Worm (Caenorhabditis elegans): Measurements from ENCODE around the gene immt-2.

immt-2 gene

DNA sequence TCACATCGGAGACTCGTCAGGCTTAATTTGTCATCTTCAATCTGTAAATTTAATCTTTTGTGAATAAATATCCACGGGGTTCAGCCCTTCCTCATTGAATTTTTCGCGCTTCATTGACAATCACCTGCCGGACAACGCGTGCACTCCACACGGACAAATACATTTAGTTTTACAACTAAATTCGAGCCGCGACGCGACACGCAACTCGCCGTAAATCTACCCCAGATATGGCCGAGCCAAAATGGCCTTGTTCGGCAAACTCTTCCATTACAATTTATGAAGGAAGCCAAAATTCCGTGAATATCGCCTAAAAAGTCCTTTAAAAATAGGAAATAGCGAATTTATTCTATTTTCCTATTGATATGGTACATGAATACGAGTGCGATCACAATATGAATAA, 44.3 kb upstream of the immt-2 start (continued):
- peak; percentile 13 for TF ChIP-seq tbp1 (GFP tag; optimal IDR thresholded peaks at IDR 0.05)

DNA sequence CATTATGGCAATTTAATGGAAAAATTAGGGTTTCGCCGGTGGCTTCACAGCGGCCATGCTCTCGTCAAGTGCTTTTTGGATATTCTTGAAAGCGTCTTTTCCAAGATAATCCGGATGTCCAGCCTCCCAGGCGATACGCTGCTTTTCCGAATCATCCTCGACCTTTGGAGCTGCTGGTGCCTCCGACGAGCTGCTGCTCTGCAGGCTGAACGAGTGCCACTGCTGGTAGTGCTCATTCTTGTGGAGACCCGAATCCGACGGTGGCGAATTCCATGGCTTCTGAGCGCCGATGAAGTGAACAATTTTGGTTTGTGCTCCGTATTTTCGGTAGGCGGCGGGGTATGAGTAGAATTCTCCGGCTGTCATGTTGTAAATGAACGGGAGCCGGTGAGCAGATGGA, 43.9 kb upstream of the immt-2 start:
- TF ChIP-seq ztf-6 (GFP tag; IDR thresholded peaks at IDR 0.05) = no peak
- TF ChIP-seq sea-2 (GFP tag; IDR thresholded peaks at IDR 0.05) = no peak
- no peak for TF ChIP-seq F22D6.2 (tag; optimal IDR thresholded peaks at IDR 0.05)
- TF ChIP-seq hrde-1 (tag; optimal IDR thresholded peaks at IDR 0.05; ENCODE audit: borderline replicate concordance) = no peak
- peak; percentile 74 for TF ChIP-seq zfh-2 (GFP tag; conservative IDR thresholded peaks at IDR 0.05)
- peak; percentile 63; the same call in 1 of the 2 replicates for TF ChIP-seq egrh-3 (GFP tag; IDR thresholded peaks at IDR 0.05)
- TF ChIP-seq egl-18 (GFP tag; IDR thresholded peaks at IDR 0.05) = no peak
- TF ChIP-seq K11D2.4 (GFP tag; IDR thresholded peaks at IDR 0.05) = no peak
- no peak for TF ChIP-seq mel-28 (tag; optimal IDR thresholded peaks at IDR 0.05; ENCODE audit: borderline replicate concordance)
- no peak for TF ChIP-seq sdz-38 (tag; optimal IDR thresholded peaks at IDR 0.05)
- TF ChIP-seq hmg-20 (GFP tag; IDR thresholded peaks at IDR 0.05) = no peak
- 0 out of 2 replicates have a peak, but pooled peaks have one; percentile 21 for TF ChIP-seq dox-1 (GFP tag; IDR thresholded peaks at IDR 0.05)
- TF ChIP-seq cebp-1 (GFP tag; IDR thresholded peaks at IDR 0.05) = no peak
- TF ChIP-seq cebp-1 (tag; optimal IDR thresholded peaks at IDR 0.05) = no peak
- TF ChIP-seq nhr-90 (tag; optimal IDR thresholded peaks at IDR 0.05) = no peak
- TF ChIP-seq ceh-27 (GFP tag; optimal IDR thresholded peaks at IDR 0.05) = no peak
- TF ChIP-seq repo-1 (tag; optimal IDR thresholded peaks at IDR 0.05) = no peak
- TF ChIP-seq tbx-9 (tag; optimal IDR thresholded peaks at IDR 0.05; ENCODE audit: borderline replicate concordance) = no peak
- no peak for TF ChIP-seq efl-1 (GFP tag; optimal IDR thresholded peaks at IDR 0.05)

DNA sequence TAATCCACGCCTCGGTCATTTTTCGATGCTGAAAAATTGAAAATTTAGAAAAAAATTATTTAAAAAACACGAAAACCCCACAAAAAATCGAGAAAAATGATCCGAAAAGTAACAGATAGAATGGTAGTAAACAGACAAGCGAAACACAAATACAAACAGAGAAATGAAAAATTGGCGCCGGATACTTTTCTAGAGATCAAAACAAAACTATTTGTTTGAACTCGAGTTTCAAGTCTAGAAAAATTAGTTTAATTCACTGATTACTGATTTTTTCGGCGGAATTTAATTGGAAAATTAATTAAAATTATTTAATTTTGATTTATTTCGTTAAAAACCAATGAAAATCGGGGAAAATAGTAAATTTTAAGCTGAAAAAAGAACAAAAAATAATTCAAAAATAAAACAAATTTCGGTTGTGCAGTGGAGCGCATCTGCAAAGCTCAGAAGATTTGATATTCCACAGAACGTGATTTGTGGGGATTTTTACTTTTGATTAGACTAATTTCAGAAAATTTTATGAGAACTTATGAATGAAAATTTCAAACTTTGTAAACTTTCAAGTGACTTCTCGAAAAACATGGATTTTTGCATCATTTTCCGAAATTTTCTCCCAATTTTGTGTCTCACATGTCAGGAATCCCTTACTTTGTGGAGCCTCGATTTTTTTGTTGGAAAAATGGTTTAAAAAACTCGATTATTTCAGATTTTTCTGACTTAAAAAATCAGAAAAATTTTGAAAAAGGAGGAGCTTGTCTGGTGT, 42.7 kb upstream of the immt-2 start, which contains the start of gene gyg-2:
TSS of gene gyg-2 (minus strand) at position 28 of the 760 bp plus-strand sequence.
- TF ChIP-seq athp-1 (tag; optimal IDR thresholded peaks at IDR 0.05) (no peak), lag-1 (GFP tag; IDR thresholded peaks at IDR 0.05) (no peak), nfya-2 (GFP tag; IDR thresholded peaks at IDR 0.05) (no peak), D2030.7 (GFP tag; IDR thresholded peaks at IDR 0.05) (peak; percentile 53; the same call in 1 of the 2 replicates), ceh-100 (GFP tag; IDR thresholded peaks at IDR 0.05) (peak; percentile 71), madf-6 (GFP tag; IDR thresholded peaks at IDR 0.05) (peak; percentile 97), snpc-1.1 (tag; optimal IDR thresholded peaks at IDR 0.05; ENCODE audit: insufficient read depth) (peak; percentile 2), hmg-20 (GFP tag; IDR thresholded peaks at IDR 0.05) (no peak), madf-8 (GFP tag; conservative IDR thresholded peaks at IDR 0.05) (peak; percentile 90), lin-35 (GFP tag; optimal IDR thresholded peaks at IDR 0.05) (peak in 1 of 3 experiments; percentile 53), attf-6 (GFP tag; IDR thresholded peaks at IDR 0.05) (peak; percentile 78), lin-54 (GFP tag; optimal IDR thresholded peaks at IDR 0.05) (peak; percentile 36), hsf-1 (GFP tag; IDR thresholded peaks at IDR 0.05) (peak; percentile 62; the same call in 1 of the 2 replicates), zim-3 (tag; optimal IDR thresholded peaks at IDR 0.05) (no peak), F49E8.2 (tag; optimal IDR thresholded peaks at IDR 0.05; ENCODE audit: insufficient read depth) (peak; percentile 22), dpl-1 (GFP tag; optimal IDR thresholded peaks at IDR 0.05) (peak; percentile 55), efl-1 (GFP tag; optimal IDR thresholded peaks at IDR 0.05) (peak; percentile 86), xnd-1 (tag; optimal IDR thresholded peaks at IDR 0.05) (peak; percentile 83), C06A6.2 (GFP tag; conservative IDR thresholded peaks at IDR 0.05) (no peak), F37B4.10 (GFP tag; IDR thresholded peaks at IDR 0.05) (no peak), F33H1.4 (GFP tag; IDR thresholded peaks at IDR 0.05) (peak; percentile 59), lsl-1 (GFP tag; optimal IDR thresholded peaks at IDR 0.05) (peak; percentile 25), ceh-91 (GFP tag; IDR thresholded peaks at IDR 0.05) (peak; percentile 66)
